Fruit fly (Drosophila melanogaster): Measurements from ENCODE around the gene CG31207.

DNA sequence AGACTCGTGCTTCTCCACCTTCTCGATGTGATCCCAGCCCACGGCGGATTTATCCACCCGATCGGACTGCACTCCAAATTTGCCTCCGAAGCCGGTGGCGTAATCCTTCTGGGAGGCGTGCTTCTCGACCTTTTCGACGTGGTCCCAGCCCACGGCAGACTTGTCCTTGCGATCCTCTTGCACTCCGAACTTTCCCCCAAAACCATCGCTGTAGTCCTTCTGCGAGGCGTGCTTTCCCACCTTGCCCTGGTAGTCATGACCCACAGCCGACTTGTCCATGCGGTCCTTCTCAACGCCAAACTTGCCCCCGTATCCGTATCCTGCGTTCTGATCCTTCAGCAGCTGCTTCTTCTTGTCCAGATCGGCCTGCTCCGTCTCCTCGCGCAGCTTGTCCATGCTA lies 16.6 kb upstream of the CG31207 start:
- no peak for TF ChIP-seq CG11617 (GFP tag; optimal IDR thresholded peaks at IDR 0.05)
- no peak for TF ChIP-seq ovo (GFP tag; optimal IDR thresholded peaks at IDR 0.05)
- TF ChIP-seq CG7045 (GFP tag; optimal IDR thresholded peaks at IDR 0.05): no peak
- no peak for TF ChIP-seq toe (GFP tag; optimal IDR thresholded peaks at IDR 0.05)

Data from whole organism, adult.